Worm (Caenorhabditis elegans) whole organism, L4 larva: ENCODE data around the gene T16G1.4.

Experiments
- F26F4.8 ChIP-seq: fragments of 200-800 bp; sonication (Bioruptor generic); conservative IDR thresholded peaks from 2 replicates; pipeline ENCODE4 v1.3.6; 2022; ENCODE audit warnings: missing genetic modification characterization, missing compliant biosample characterization
- F37D6.2 ChIP-seq: sonication (generic microtip); optimal IDR thresholded peaks from 2 replicates; lab custom pipeline; 2016; ENCODE audit warnings: mild to moderate bottlenecking, missing genetic modification characterization, missing compliant biosample characterization
- Y5F2A.4 ChIP-seq: fragments of 200-800 bp; sonication (Bioruptor generic); optimal IDR thresholded peaks from 2 replicates; lab custom pipeline; 2018; ENCODE audit warnings: mild to moderate bottlenecking, missing genetic modification characterization, missing compliant biosample characterization
- ZK546.5 ChIP-seq, 2 experiments: sonication (generic microtip); optimal IDR thresholded peaks; 2 replicates each; lab custom pipeline; 2017; ENCODE audit warnings: missing biosample characterization in 2 of 2, missing genetic modification characterization in 2 of 2
- aha-1 ChIP-seq: fragments of 150-350 bp; peaks from one replicate; lab custom pipeline; 2014; ENCODE audit warnings: missing biosample characterization, missing genetic modification characterization
- aly-2 ChIP-seq: sonication (generic microtip); optimal IDR thresholded peaks from 2 replicates; lab custom pipeline; 2018; ENCODE audit warnings: missing biosample characterization, missing genetic modification characterization
- ceh-44 ChIP-seq: fragments of 200-800 bp; sonication (Bioruptor generic); IDR thresholded peaks from 2 replicates; pipeline ENCODE4 v1.3.6; 2022; ENCODE audit warnings: missing genetic modification reagents, missing genetic modification characterization, missing compliant biosample characterization
- ceh-62 ChIP-seq: sonication (generic microtip); optimal IDR thresholded peaks from 2 replicates; lab custom pipeline; 2017; ENCODE audit warnings: missing biosample characterization, missing genetic modification characterization
- daf-12 ChIP-seq: fragments of 150-350 bp; optimal IDR thresholded peaks from 2 replicates; lab custom pipeline; 2014; ENCODE audit warnings: missing biosample characterization, missing genetic modification reagents, missing genetic modification characterization
- daf-16 ChIP-seq, 3 experiments: sonication (generic microtip); optimal IDR thresholded peaks; 2 replicates each; lab custom pipeline; 2016 to 2017; ENCODE audit warnings: missing genetic modification characterization in 3 of 3, missing genetic modification reagents in 3 of 3, mild to moderate bottlenecking in 2 of 3, missing compliant biosample characterization in 2 of 3, missing biosample characterization in 1 of 3, moderate library complexity in 1 of 3
- daf-19 ChIP-seq: fragments of 200-800 bp; sonication (Bioruptor generic); conservative IDR thresholded peaks from 2 replicates; pipeline ENCODE4 v1.3.6; 2022; ENCODE audit warnings: missing genetic modification characterization, missing compliant biosample characterization
- daf-8 ChIP-seq: fragments of 200-800 bp; sonication (Bioruptor generic); IDR thresholded peaks from 2 replicates; pipeline ENCODE4 v1.3.6; 2022; ENCODE audit warnings: missing genetic modification characterization, missing compliant biosample characterization
- dmd-6 ChIP-seq: fragments of 200-800 bp; sonication (Bioruptor generic); IDR thresholded peaks from 2 replicates; pipeline ENCODE4 v1.3.6; 2022; ENCODE audit warnings: missing genetic modification reagents, missing genetic modification characterization, missing compliant biosample characterization
- dmd-8 ChIP-seq: fragments of 200-800 bp; sonication (Bioruptor generic); IDR thresholded peaks from 2 replicates; pipeline ENCODE4 v1.3.6; 2022; ENCODE audit warnings: missing genetic modification characterization, missing compliant biosample characterization
- dmd-9 ChIP-seq: fragments of 200-800 bp; sonication (Bioruptor generic); IDR thresholded peaks from 2 replicates; pipeline ENCODE4 v1.3.6; 2022; ENCODE audit warnings: missing genetic modification reagents, missing genetic modification characterization, missing compliant biosample characterization
- egl-27 ChIP-seq: sonication (generic microtip); optimal IDR thresholded peaks from 3 replicates; lab custom pipeline; 2017; ENCODE audit warnings: missing biosample characterization, missing genetic modification reagents, missing genetic modification characterization
- egl-43 ChIP-seq: fragments of 200-800 bp; sonication (Bioruptor generic); IDR thresholded peaks from 2 replicates; pipeline ENCODE4 v1.3.6; 2022; ENCODE audit warnings: missing genetic modification reagents, missing genetic modification characterization, missing compliant biosample characterization
- fkh-10 ChIP-seq: fragments of 150-350 bp; optimal IDR thresholded peaks from 2 replicates; lab custom pipeline; 2014; ENCODE audit warnings: missing biosample characterization, missing genetic modification reagents, missing genetic modification characterization
- gei-8 ChIP-seq: fragments of 200-800 bp; sonication (Bioruptor generic); optimal IDR thresholded peaks from 2 replicates; lab custom pipeline; 2018; ENCODE audit warnings: mild to moderate bottlenecking, missing genetic modification characterization, missing compliant biosample characterization
- lim-7 ChIP-seq: fragments of 200-800 bp; sonication (Bioruptor generic); IDR thresholded peaks from 2 replicates; pipeline ENCODE4 v1.3.6; 2022; ENCODE audit warnings: missing genetic modification characterization, missing compliant biosample characterization
- lin-13 ChIP-seq: fragments of 150-350 bp; optimal IDR thresholded peaks from 2 replicates; lab custom pipeline; 2014; ENCODE audit warnings: missing biosample characterization, missing genetic modification reagents, missing genetic modification characterization
- lin-29 ChIP-seq: fragments of 200-800 bp; sonication (Bioruptor generic); IDR thresholded peaks from 2 replicates; pipeline ENCODE4 v1.3.6; 2022; ENCODE audit warnings: missing genetic modification reagents, missing genetic modification characterization, missing compliant biosample characterization
- lin-38 ChIP-seq: fragments of 200-800 bp; sonication (Bioruptor generic); IDR thresholded peaks from 2 replicates; pipeline ENCODE4 v1.3.6; 2022; ENCODE audit warnings: missing genetic modification reagents, missing genetic modification characterization, missing compliant biosample characterization
- lir-3 ChIP-seq: sonication (generic microtip); optimal IDR thresholded peaks from 2 replicates; lab custom pipeline; 2016; ENCODE audit warnings: mild to moderate bottlenecking, missing genetic modification characterization, missing compliant biosample characterization
- madf-5 ChIP-seq, 2 experiments: fragments of 200-800 bp; sonication (Bioruptor generic); IDR thresholded peaks; 2 replicates each; pipeline ENCODE4 v1.3.6; 2022; ENCODE audit warnings: missing compliant biosample characterization in 2 of 2, missing genetic modification characterization in 2 of 2
- mdt-29 ChIP-seq: fragments of 200-800 bp; sonication (Bioruptor generic); IDR thresholded peaks from 2 replicates; pipeline ENCODE4 v1.3.6; 2022; ENCODE audit warnings: missing genetic modification reagents, missing genetic modification characterization, missing compliant biosample characterization
- mxl-3 ChIP-seq: fragments of 200-800 bp; sonication (Bioruptor generic); optimal IDR thresholded peaks from 2 replicates; lab custom pipeline; 2018; ENCODE audit warnings: mild to moderate bottlenecking, missing genetic modification characterization, missing compliant biosample characterization
- nhr-10 ChIP-seq: fragments of 150-350 bp; optimal IDR thresholded peaks from 2 replicates; lab custom pipeline; 2014; ENCODE audit warnings: missing biosample characterization, missing genetic modification characterization
- nhr-237 ChIP-seq: sonication (generic microtip); optimal IDR thresholded peaks from 2 replicates; lab custom pipeline; 2017; ENCODE audit warnings: missing biosample characterization, missing genetic modification characterization
- nhr-28 ChIP-seq: fragments of 150-350 bp; optimal IDR thresholded peaks from 2 replicates; lab custom pipeline; 2014; ENCODE audit warnings: missing biosample characterization, missing genetic modification characterization
- nhr-6 ChIP-seq: fragments of 150-350 bp; optimal IDR thresholded peaks from 2 replicates; lab custom pipeline; 2014; ENCODE audit warnings: missing biosample characterization, missing genetic modification characterization
- nhr-76 ChIP-seq: fragments of 150-350 bp; optimal IDR thresholded peaks from 2 replicates; lab custom pipeline; 2014; ENCODE audit warnings: missing biosample characterization, missing genetic modification characterization
- pha-4 ChIP-seq, 2 experiments: fragments of 150-350 bp in 1 of 2; fragments of 200-800 bp in 1 of 2; sonication (Bioruptor generic) in 1 of 2; IDR thresholded peaks in 1 of 2; optimal IDR thresholded peaks in 1 of 2; 2 replicates each; pipeline versions ENCODE4 v1.3.6 to Lab custom; 2014 to 2022; ENCODE audit warnings: missing genetic modification characterization in 2 of 2, missing genetic modification reagents in 2 of 2, missing biosample characterization in 1 of 2, missing compliant biosample characterization in 1 of 2
- rbr-2 ChIP-seq: sonication (generic microtip); optimal IDR thresholded peaks from 2 replicates; lab custom pipeline; 2016; ENCODE audit warnings: missing genotype, missing genetic modification characterization, missing compliant biosample characterization
- sdz-12 ChIP-seq: fragments of 200-800 bp; sonication (Bioruptor generic); optimal IDR thresholded peaks from 2 replicates; lab custom pipeline; 2018; ENCODE audit warnings: mild to moderate bottlenecking, missing genetic modification characterization, missing compliant biosample characterization
- tra-1 ChIP-seq: fragments of 200-800 bp; sonication (Bioruptor generic); IDR thresholded peaks from 2 replicates; pipeline ENCODE4 v1.3.6; 2022; ENCODE audit warnings: missing genetic modification reagents, missing genetic modification characterization, missing compliant biosample characterization
- unc-130 ChIP-seq: sonication (generic microtip); optimal IDR thresholded peaks from 2 replicates; lab custom pipeline; 2016; ENCODE audit warnings: missing genetic modification reagents, missing genetic modification characterization, missing compliant biosample characterization
- unc-62 ChIP-seq, 3 experiments: fragments of 150-350 bp in 1 of 3; sonication (generic microtip); optimal IDR thresholded peaks in 2 of 3; peaks in 1 of 3; 1 replicate in 1 of 3; 2 replicates in 2 of 3; lab custom pipeline; 2014 to 2017; ENCODE audit warnings: missing biosample characterization in 3 of 3, missing genetic modification characterization in 3 of 3, missing genetic modification reagents in 3 of 3, missing genotype in 1 of 3
- zag-1 ChIP-seq: fragments of 150-350 bp; optimal IDR thresholded peaks from 2 replicates; lab custom pipeline; 2014; ENCODE audit warnings: missing biosample characterization, missing genetic modification characterization
- zfp-2 ChIP-seq: sonication (generic microtip); optimal IDR thresholded peaks from 2 replicates; lab custom pipeline; 2016; ENCODE audit warnings: mild to moderate bottlenecking, missing genetic modification characterization, missing compliant biosample characterization
- zfp-3 ChIP-seq: fragments of 200-800 bp; sonication (Bioruptor generic); conservative IDR thresholded peaks from 2 replicates; pipeline ENCODE4 v1.3.6; 2022; ENCODE audit warnings: missing genetic modification reagents, missing genetic modification characterization, missing compliant biosample characterization
- ztf-7 ChIP-seq: fragments of 150-350 bp; optimal IDR thresholded peaks from 2 replicates; lab custom pipeline; 2014; ENCODE audit warnings: missing biosample characterization, missing genetic modification characterization

The T16G1.4 gene

ce11 chrV:12933654-12934053, 8.0 kb downstream of the T16G1.4 start (continued):
- TF ChIP-seq egl-43 (GFP tag; lab: Robert Waterston, UW) (no peak), zag-1 (tag; lab: Kevin White, UChicago) (no peak), fkh-10 (GFP tag; lab: Kevin White, UChicago) (no peak), lim-7 (GFP tag; lab: Robert Waterston, UW) (no peak), aha-1 (no peak), ceh-44 (GFP tag; lab: Robert Waterston, UW) (no peak), ztf-7 (tag; lab: Kevin White, UChicago) (no peak), daf-16 (GFP tag; optimal IDR thresholded peaks at IDR 0.05; lab: Kevin White, UChicago) (no peak), daf-16 (tag; optimal IDR thresholded peaks at IDR 0.05; lab: Kevin White, UChicago) (peak; percentile 78), gei-8 (GFP tag; lab: Kevin White, UChicago) (no peak), lin-29 (no peak), unc-130 (GFP tag; lab: Kevin White, UChicago) (no peak), F37D6.2 (tag; lab: Kevin White, UChicago) (no peak), daf-12 (tag; lab: Kevin White, UChicago) (no peak), dmd-6 (GFP tag; lab: Robert Waterston, UW) (peak; percentile 70), egl-27 (no peak), tra-1 (GFP tag; lab: Robert Waterston, UW) (no peak), nhr-76 (no peak)

ce11 chrV:12928929-12929532, 12.6 kb downstream of the T16G1.4 start, which contains the start of gene T16G1.2:
Gene T16G1.2 (plus strand): TSS chrV:12929482.
- TF ChIP-seq unc-62 (GFP tag; optimal IDR thresholded peaks at IDR 0.05 in 1 of 2; lab: Kevin White, UChicago) (peak in 1 of 2 experiments; percentile 11), unc-62 (tag; optimal IDR thresholded peaks at IDR 0.05; lab: Kevin White, UChicago) (no peak), daf-19 (no peak)

DNA sequence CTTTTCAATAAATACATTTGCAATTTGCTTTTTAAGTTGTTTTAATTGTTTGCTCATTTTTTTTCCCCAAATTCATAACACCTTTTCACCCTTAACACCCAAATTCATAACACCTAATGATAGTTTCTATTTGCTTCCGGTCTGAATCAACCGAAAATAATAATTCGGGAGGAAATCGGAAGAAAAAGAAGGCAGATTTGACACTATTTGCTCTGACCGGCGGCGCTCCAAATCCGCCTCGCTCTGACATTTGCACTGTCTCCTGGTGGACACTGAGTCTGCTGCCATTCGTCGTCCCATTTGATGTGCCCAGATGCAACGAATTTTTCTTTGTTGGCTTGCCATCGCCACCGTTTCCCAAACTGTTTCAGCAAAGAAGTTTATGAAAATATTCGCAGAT, 17.5 kb downstream of the T16G1.4 start, which contains the start of gene pqn-67:
TSS of gene pqn-67 (plus strand) at position 301 of the 400 bp plus-strand sequence.
- TF ChIP-seq dmd-8 (GFP tag; lab: Robert Waterston, UW) (0 out of 2 replicates have a peak, but pooled peaks have one; percentile 29), zfp-3 (GFP tag; lab: Robert Waterston, UW) (0 out of 2 replicates have a peak, but pooled peaks have one; percentile 17), ZK546.5 (tag; optimal IDR thresholded peaks at IDR 0.05; lab: Kevin White, UChicago) (no peak)
- TF ChIP-seq, all 104 proteins: peak for 2

ce11 chrV:12922308-12922707, 19.3 kb downstream of the T16G1.4 start, which contains the start of gene dhrs-4:
Gene dhrs-4 (plus strand): TSS chrV:12922608.
- no peak for TF ChIP-seq nhr-10 (tag; lab: Kevin White, UChicago)
- peak; percentile 64 for TF ChIP-seq nhr-28 (tag; lab: Kevin White, UChicago)
- no peak for TF ChIP-seq daf-16 (GFP tag; optimal IDR thresholded peaks at IDR 0.05; lab: Kevin White, UChicago)
- TF ChIP-seq daf-16 (tag; optimal IDR thresholded peaks at IDR 0.05; lab: Kevin White, UChicago), result peak; percentile 36
- peak; percentile 6 for TF ChIP-seq nhr-6
- peak; percentile 61 for TF ChIP-seq aha-1

DNA sequence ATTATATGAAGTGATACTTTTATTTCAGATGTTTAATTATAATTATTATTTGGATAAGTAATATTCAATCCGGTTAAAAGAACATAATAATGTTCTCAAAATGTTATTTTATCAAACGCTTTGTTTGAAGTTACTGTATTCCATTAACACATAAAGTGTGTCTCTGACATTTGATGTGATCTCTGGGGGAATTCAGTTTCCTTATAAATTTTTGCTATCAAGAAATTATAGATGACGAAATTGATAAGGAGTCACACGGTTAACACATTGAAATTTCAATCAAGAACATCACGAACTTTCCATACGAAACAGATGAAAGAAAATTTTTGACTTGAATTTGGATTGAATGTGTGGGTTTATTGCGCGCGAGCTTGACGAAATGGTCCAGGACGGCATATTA, 20.0 kb downstream of the T16G1.4 start:
- no peak for TF ChIP-seq sdz-12 (GFP tag; lab: Kevin White, UChicago)
- TF ChIP-seq mxl-3 (GFP tag; lab: Kevin White, UChicago), result peak; percentile 37
- no peak for TF ChIP-seq ceh-62 (tag; lab: Kevin White, UChicago)
- no peak for TF ChIP-seq lin-38
- TF ChIP-seq dmd-8 (GFP tag; lab: Robert Waterston, UW), result no peak
- no peak for TF ChIP-seq madf-5 (GFP tag; IDR thresholded peaks at IDR 0.05; lab: Robert Waterston, UW)
- no peak for TF ChIP-seq daf-8 (GFP tag; lab: Robert Waterston, UW)
- TF ChIP-seq nhr-237 (tag; lab: Kevin White, UChicago), result no peak
- no peak for TF ChIP-seq aly-2 (tag; lab: Kevin White, UChicago)
- TF ChIP-seq lin-13 (GFP tag; lab: Kevin White, UChicago), result no peak
- no peak for TF ChIP-seq mdt-29
- peak; percentile 87 for TF ChIP-seq nhr-28 (tag; lab: Kevin White, UChicago)
- no peak for TF ChIP-seq dmd-9
- peak; percentile 31 for TF ChIP-seq ztf-7 (tag; lab: Kevin White, UChicago)
- TF ChIP-seq zfp-2 (tag; lab: Kevin White, UChicago), result no peak
- no peak for TF ChIP-seq rbr-2 (tag; lab: Kevin White, UChicago)
- no peak for TF ChIP-seq nhr-10 (tag; lab: Kevin White, UChicago)
- no peak for TF ChIP-seq Y5F2A.4 (GFP tag; lab: Kevin White, UChicago)
- no peak for TF ChIP-seq pha-4 (GFP tag; IDR thresholded peaks at IDR 0.05; lab: Robert Waterston, UW)
- TF ChIP-seq pha-4 (tag; optimal IDR thresholded peaks at IDR 0.05; lab: Kevin White, UChicago), result no peak
- TF ChIP-seq lir-3 (tag; lab: Kevin White, UChicago), result no peak
- TF ChIP-seq F26F4.8 (GFP tag; lab: Robert Waterston, UW), result no peak
